Fruit fly (Drosophila melanogaster): ENCODE results near the gene CG18666.
A peak's percentile ranks its signal among the peaks of the same experiment; 100 is the strongest.

CG18666 gene

dm6 chr2L:11044678-11045466, 10.3 kb downstream of the CG18666 start (continued):
- TF ChIP-seq fd64A (GFP tag; optimal IDR thresholded peaks at IDR 0.05) (peak; percentile 63), gsb-n (tag; optimal IDR thresholded peaks at IDR 0.05) (no peak), kah (GFP tag; optimal IDR thresholded peaks at IDR 0.05) (peak; percentile 14), cg (GFP tag; optimal IDR thresholded peaks at IDR 0.05) (peak; percentile 55), CG31365 (tag; optimal IDR thresholded peaks at IDR 0.05) (peak; percentile 11), ci (GFP tag; IDR thresholded peaks at IDR 0.05) (peak; percentile 53; the same call in 1 of the 3 replicates), Hey (tag; optimal IDR thresholded peaks at IDR 0.05) (peak; percentile 63), HHEX (GFP tag; optimal IDR thresholded peaks at IDR 0.05) (peak; percentile 66), Hsf (GFP tag; optimal IDR thresholded peaks at IDR 0.05) (peak; percentile 14), CG8765 (GFP tag; IDR thresholded peaks at IDR 0.05) (no peak), CG5180 (GFP tag; optimal IDR thresholded peaks at IDR 0.05) (peak; percentile 58), CG14965 (GFP tag; optimal IDR thresholded peaks at IDR 0.05; ENCODE audit: borderline replicate concordance) (no peak), tap (tag; optimal IDR thresholded peaks at IDR 0.05) (peak; percentile 25), CG15479 (GFP tag; optimal IDR thresholded peaks at IDR 0.05) (no peak), zfh1 (GFP tag; IDR thresholded peaks at IDR 0.05) (no peak; the same call in 2 of the 3 replicates), prd (optimal IDR thresholded peaks at IDR 0.05) (no peak), prd (GFP tag; IDR thresholded peaks at IDR 0.05) (0 out of 3 replicates have a peak, but pooled peaks have one; percentile 30), CG6765 (GFP tag; optimal IDR thresholded peaks at IDR 0.05) (peak; percentile 27), Rfx (GFP tag; IDR thresholded peaks at IDR 0.05) (peak; percentile 39; the same call in 1 of the 2 replicates), bsh (GFP tag; optimal IDR thresholded peaks at IDR 0.05) (peak; percentile 42 to 49), CG2712 (tag; optimal IDR thresholded peaks at IDR 0.05) (peak; percentile 16), CG14710 (tag; optimal IDR thresholded peaks at IDR 0.05) (peak; percentile 17), mam (GFP tag; optimal IDR thresholded peaks at IDR 0.05) (peak; percentile 40), org-1 (GFP tag; optimal IDR thresholded peaks at IDR 0.05) (peak; percentile 55), Eip74EF (GFP tag; optimal IDR thresholded peaks at IDR 0.05) (no peak), wek (GFP tag; optimal IDR thresholded peaks at IDR 0.05) (peak; percentile 26), CG9727 (GFP tag; optimal IDR thresholded peaks at IDR 0.05) (peak; percentile 50), pum (GFP tag; optimal IDR thresholded peaks at IDR 0.05) (no peak), hb (GFP tag; IDR thresholded peaks at IDR 0.05; ENCODE audit: partially characterized antibody) (no peak), sim (GFP tag; IDR thresholded peaks at IDR 0.05) (0 out of 2 replicates have a peak, but pooled peaks have one; percentile 7), CG17328 (GFP tag; IDR thresholded peaks at IDR 0.05) (no peak), bowl (GFP tag; IDR thresholded peaks at IDR 0.05) (no peak), CG17385 (GFP tag; optimal IDR thresholded peaks at IDR 0.05) (peak; percentile 54), CG10654 (GFP tag; optimal IDR thresholded peaks at IDR 0.05) (no peak), ssp (GFP tag; IDR thresholded peaks at IDR 0.05) (no peak), CG14014 (GFP tag; IDR thresholded peaks at IDR 0.05) (peak; percentile 34; the same call in 1 of the 2 replicates), MTF-1 (GFP tag; optimal IDR thresholded peaks at IDR 0.05; ENCODE audit: borderline replicate concordance) (peak; percentile 72), pfk (GFP tag; optimal IDR thresholded peaks at IDR 0.05) (peak; percentile 36), CG17568 (GFP tag; optimal IDR thresholded peaks at IDR 0.05) (peak; percentile 69), Neu2 (GFP tag; optimal IDR thresholded peaks at IDR 0.05; ENCODE audit: borderline replicate concordance) (no peak), HLHmδ (GFP tag; optimal IDR thresholded peaks at IDR 0.05) (peak; percentile 19), trh (GFP tag; optimal IDR thresholded peaks at IDR 0.05) (peak; percentile 35), Hr78 (GFP tag; optimal IDR thresholded peaks at IDR 0.05) (peak in 1 of 2 experiments; percentile 97), CG13296 (GFP tag; optimal IDR thresholded peaks at IDR 0.05) (peak; percentile 62), bcd (GFP tag; optimal IDR thresholded peaks at IDR 0.05) (peak; percentile 27), Ptx1 (GFP tag; IDR thresholded peaks at IDR 0.05) (peak; percentile 36; the same call in 1 of the 2 replicates), CG10274 (GFP tag; optimal IDR thresholded peaks at IDR 0.05) (peak; percentile 23)

Measured in whole organism, embryonic.